Fruit fly (Drosophila melanogaster): ENCODE results near the gene CG44422.

Gene CG44422

dm6 chrX:11351351-11351750, 48.8 kb upstream of the CG44422 start (continued):
- TF ChIP-seq Gsc (GFP tag; IDR thresholded peaks at IDR 0.05) (peak; percentile 84), Blimp-1 (GFP tag; optimal IDR thresholded peaks at IDR 0.05) (peak; percentile 86), TFAM (GFP tag; optimal IDR thresholded peaks at IDR 0.05) (peak; percentile 52), abd-A (tag; optimal IDR thresholded peaks at IDR 0.05) (no peak), CG15011 (GFP tag; optimal IDR thresholded peaks at IDR 0.05) (peak; percentile 80), Meics (GFP tag; optimal IDR thresholded peaks at IDR 0.05) (peak; percentile 93), CG18476 (GFP tag; optimal IDR thresholded peaks at IDR 0.05) (peak; percentile 85), Nf-YB (GFP tag; optimal IDR thresholded peaks at IDR 0.05) (peak; percentile 67), CG17912 (GFP tag; optimal IDR thresholded peaks at IDR 0.05) (peak; percentile 87), CG3163 (GFP tag; optimal IDR thresholded peaks at IDR 0.05) (peak; percentile 74), Aef1 (GFP tag; IDR thresholded peaks at IDR 0.05) (peak; percentile 95), chif (GFP tag; optimal IDR thresholded peaks at IDR 0.05) (peak; percentile 87 to 93), B-H1 (GFP tag; IDR thresholded peaks at IDR 0.05) (peak; percentile 91), Doc3 (GFP tag; IDR thresholded peaks at IDR 0.05; ENCODE audit: partially characterized antibody) (no peak), D19A (tag; optimal IDR thresholded peaks at IDR 0.05) (peak; percentile 80), CG13624 (GFP tag; optimal IDR thresholded peaks at IDR 0.05) (peak; percentile 92), her (GFP tag; optimal IDR thresholded peaks at IDR 0.05) (peak; percentile 92), CG7928 (GFP tag; optimal IDR thresholded peaks at IDR 0.05) (peak; percentile 58), CG4360 (GFP tag; IDR thresholded peaks at IDR 0.05) (peak; percentile 79), wor (GFP tag; IDR thresholded peaks at IDR 0.05) (peak; percentile 81), CG3995 (GFP tag; optimal IDR thresholded peaks at IDR 0.05) (peak; percentile 71), H2.0 (GFP tag; IDR thresholded peaks at IDR 0.05) (peak; percentile 95), CG10209 (GFP tag; optimal IDR thresholded peaks at IDR 0.05) (peak; percentile 89), CG9932 (GFP tag; IDR thresholded peaks at IDR 0.05) (peak; percentile 94), CG12659 (GFP tag; optimal IDR thresholded peaks at IDR 0.05) (peak; percentile 94), CG34376 (GFP tag; optimal IDR thresholded peaks at IDR 0.05) (peak; percentile 72), Side (GFP tag; optimal IDR thresholded peaks at IDR 0.05) (peak; percentile 93), CG8281 (tag; optimal IDR thresholded peaks at IDR 0.05) (peak; percentile 75), CG10543 (GFP tag; optimal IDR thresholded peaks at IDR 0.05) (peak; percentile 91), CG17829 (tag; optimal IDR thresholded peaks at IDR 0.05) (peak; percentile 88), CG1233 (GFP tag; optimal IDR thresholded peaks at IDR 0.05) (peak; percentile 91), ssp (GFP tag; IDR thresholded peaks at IDR 0.05) (peak; percentile 87), Oli (tag; optimal IDR thresholded peaks at IDR 0.05) (peak; percentile 92), Spps (tag; optimal IDR thresholded peaks at IDR 0.05) (peak; percentile 68), CG17328 (GFP tag; IDR thresholded peaks at IDR 0.05) (peak; percentile 97), dan (GFP tag; IDR thresholded peaks at IDR 0.05) (peak; percentile 74), NFAT (GFP tag; IDR thresholded peaks at IDR 0.05) (peak; percentile 95), Sry-β (GFP tag; optimal IDR thresholded peaks at IDR 0.05) (peak; percentile 38), CG8478 (optimal IDR thresholded peaks at IDR 0.05) (no peak), lbe (GFP tag; optimal IDR thresholded peaks at IDR 0.05) (peak; percentile 88), H15 (GFP tag; IDR thresholded peaks at IDR 0.05) (peak; percentile 95), lov (optimal IDR thresholded peaks at IDR 0.05) (no peak), lov (GFP tag; IDR thresholded peaks at IDR 0.05) (peak; percentile 95), CG14860 (GFP tag; IDR thresholded peaks at IDR 0.05; ENCODE audit: partially characterized antibody) (no peak), Doc2 (GFP tag; IDR thresholded peaks at IDR 0.05) (peak; percentile 77), schlank (tag; optimal IDR thresholded peaks at IDR 0.05) (peak; percentile 88), dmrt11E (tag; optimal IDR thresholded peaks at IDR 0.05) (peak; percentile 87), vvl (GFP tag; IDR thresholded peaks at IDR 0.05) (peak; percentile 97), Kr (GFP tag; optimal IDR thresholded peaks at IDR 0.05) (no peak), CG11504 (tag; optimal IDR thresholded peaks at IDR 0.05) (peak; percentile 92), Oaz (GFP tag; IDR thresholded peaks at IDR 0.05) (peak; percentile 90), Sox102F (GFP tag; optimal IDR thresholded peaks at IDR 0.05) (peak; percentile 92)
